Fruit fly (Drosophila melanogaster): ENCODE measurements around the gene Cpr64Aa.
A peak's percentile ranks its signal among the peaks of the same experiment; 100 is the strongest.

Gene Cpr64Aa

DNA sequence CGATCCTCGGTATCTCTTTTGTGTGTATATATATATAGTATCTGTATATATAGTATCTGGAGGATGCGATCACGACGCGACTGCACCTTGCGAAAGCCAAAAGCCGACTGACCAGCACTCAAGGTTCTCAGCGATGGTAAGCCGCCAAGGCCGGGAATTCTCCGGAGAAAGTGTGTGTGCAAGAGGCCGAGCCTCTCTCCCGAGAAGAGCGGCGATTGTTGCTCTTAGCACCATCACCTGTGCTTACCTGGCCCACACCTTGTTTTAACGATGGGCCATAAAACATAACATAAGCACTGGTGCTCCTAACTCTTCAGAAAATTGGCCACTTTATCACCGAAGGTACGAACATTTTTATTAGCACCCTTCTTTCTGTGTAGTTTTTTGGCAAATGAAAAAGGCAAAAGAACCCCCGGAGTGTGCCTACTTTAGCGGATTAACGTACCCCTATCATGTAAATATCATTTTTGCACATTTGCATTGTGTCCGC lies 41.6 kb downstream of the Cpr64Aa start, which contains the start of gene mas:
mas (minus strand) TSS at position 112 of the 490 bp plus-strand sequence.
- TF ChIP-seq CG15336 (GFP tag; IDR thresholded peaks at IDR 0.05) (no peak), CG3919 (GFP tag; optimal IDR thresholded peaks at IDR 0.05) (no peak), CG10631 (GFP tag; optimal IDR thresholded peaks at IDR 0.05) (peak; percentile 14), Lpt (GFP tag; optimal IDR thresholded peaks at IDR 0.05) (no peak), CG8319 (GFP tag; optimal IDR thresholded peaks at IDR 0.05) (no peak), Sox102F (GFP tag; optimal IDR thresholded peaks at IDR 0.05) (peak; percentile 44), spab (GFP tag; optimal IDR thresholded peaks at IDR 0.05) (no peak), ss (GFP tag; optimal IDR thresholded peaks at IDR 0.05) (no peak), Hr39 (GFP tag; optimal IDR thresholded peaks at IDR 0.05) (no peak), CG6808 (GFP tag; optimal IDR thresholded peaks at IDR 0.05) (no peak), CG7368 (GFP tag; optimal IDR thresholded peaks at IDR 0.05) (no peak), Eip78C (GFP tag) (peak; percentile 5), Sox15 (GFP tag; optimal IDR thresholded peaks at IDR 0.05) (no peak), Sox14 (GFP tag; optimal IDR thresholded peaks at IDR 0.05) (no peak), dsx (GFP tag; optimal IDR thresholded peaks at IDR 0.05; ENCODE audit: poor library complexity, severe bottlenecking) (no peak), esn (GFP tag; optimal IDR thresholded peaks at IDR 0.05) (no peak), Met (GFP tag; optimal IDR thresholded peaks at IDR 0.05) (peak; percentile 15), topi (GFP tag; optimal IDR thresholded peaks at IDR 0.05) (no peak), Hr38 (GFP tag; optimal IDR thresholded peaks at IDR 0.05) (no peak), CG11762 (GFP tag; optimal IDR thresholded peaks at IDR 0.05; ENCODE audit: insufficient read depth) (no peak), Blimp-1 (GFP tag; optimal IDR thresholded peaks at IDR 0.05) (peak; percentile 13), CG34406 (GFP tag; optimal IDR thresholded peaks at IDR 0.05) (no peak), Eip75B (GFP tag; optimal IDR thresholded peaks at IDR 0.05) (no peak), fd59A (GFP tag; optimal IDR thresholded peaks at IDR 0.05) (no peak), achi (GFP tag; optimal IDR thresholded peaks at IDR 0.05) (no peak), CG16779 (tag; optimal IDR thresholded peaks at IDR 0.05) (no peak), eg (GFP tag; IDR thresholded peaks at IDR 0.05) (no peak), acj6 (GFP tag; optimal IDR thresholded peaks at IDR 0.05) (no peak), CG6163 (GFP tag; IDR thresholded peaks at IDR 0.05) (no peak), CG4318 (GFP tag; optimal IDR thresholded peaks at IDR 0.05) (no peak), CG6854 (GFP tag; optimal IDR thresholded peaks at IDR 0.05) (peak; percentile 59), CG8119 (GFP tag; IDR thresholded peaks at IDR 0.05) (no peak), net (GFP tag; optimal IDR thresholded peaks at IDR 0.05) (no peak), CG6792 (GFP tag; optimal IDR thresholded peaks at IDR 0.05) (no peak), CG1621 (tag; optimal IDR thresholded peaks at IDR 0.05) (peak; percentile 10), vri (GFP tag; optimal IDR thresholded peaks at IDR 0.05) (peak; percentile 31), Smox (GFP tag; optimal IDR thresholded peaks at IDR 0.05) (no peak), Eip93F (GFP tag; optimal IDR thresholded peaks at IDR 0.05) (no peak), Gug (GFP tag; IDR thresholded peaks at IDR 0.05) (no peak), Hr4 (GFP tag; optimal IDR thresholded peaks at IDR 0.05) (no peak), CG6276 (GFP tag; optimal IDR thresholded peaks at IDR 0.05) (no peak), OdsH (GFP tag; optimal IDR thresholded peaks at IDR 0.05) (no peak), fd85E (GFP tag; optimal IDR thresholded peaks at IDR 0.05) (no peak), CG3032 (tag; optimal IDR thresholded peaks at IDR 0.05) (no peak), fkh (GFP tag; optimal IDR thresholded peaks at IDR 0.05) (no peak), salr (GFP tag; optimal IDR thresholded peaks at IDR 0.05) (no peak), lz (GFP tag; optimal IDR thresholded peaks at IDR 0.05) (no peak), Ets21C (GFP tag; optimal IDR thresholded peaks at IDR 0.05) (no peak), CG31627 (GFP tag; optimal IDR thresholded peaks at IDR 0.05) (no peak), CG11902 (GFP tag; optimal IDR thresholded peaks at IDR 0.05) (no peak), CG10669 (GFP tag; optimal IDR thresholded peaks at IDR 0.05) (no peak), CG11294 (GFP tag; IDR thresholded peaks at IDR 0.05) (no peak), Ets96B (tag; optimal IDR thresholded peaks at IDR 0.05) (no peak)
